Worm (Caenorhabditis elegans) whole organism, early embryonic: ENCODE data around the gene gst-40.

Experiments
- B0310.2 ChIP-seq: sonication (generic microtip); optimal IDR thresholded peaks from 2 replicates; lab custom pipeline; 2016; ENCODE audit warnings: mild to moderate bottlenecking, missing genetic modification characterization, missing compliant biosample characterization
- aly-1 ChIP-seq: sonication (generic microtip); optimal IDR thresholded peaks from 2 replicates; lab custom pipeline; 2016; ENCODE audit warnings: missing genetic modification characterization, missing compliant biosample characterization
- ama-1 ChIP-seq: fragments of 150-350 bp; optimal IDR thresholded peaks from 2 replicates; lab custom pipeline; 2014
- ceh-13 ChIP-seq: fragments of 200-800 bp; sonication (Bioruptor generic); optimal IDR thresholded peaks from 2 replicates; lab custom pipeline; 2018; ENCODE audit warnings: mild to moderate bottlenecking, missing genetic modification characterization, missing compliant biosample characterization
- ceh-36 ChIP-seq: sonication (generic microtip); optimal IDR thresholded peaks from 2 replicates; lab custom pipeline; 2016; ENCODE audit warnings: missing genetic modification characterization, inconsistent platforms, missing compliant biosample characterization
- flt-1 ChIP-seq: fragments of 200-800 bp; sonication (Bioruptor generic); IDR thresholded peaks from 2 replicates; pipeline ENCODE4 v1.3.6; 2022; ENCODE audit warnings: missing genetic modification characterization, missing compliant biosample characterization
- tbx-37 ChIP-seq: fragments of 200-800 bp; sonication (Bioruptor generic); conservative IDR thresholded peaks from 2 replicates; pipeline ENCODE4 v1.3.6; 2022; ENCODE audit warnings: missing genetic modification reagents, missing genetic modification characterization, missing compliant biosample characterization

DNA sequence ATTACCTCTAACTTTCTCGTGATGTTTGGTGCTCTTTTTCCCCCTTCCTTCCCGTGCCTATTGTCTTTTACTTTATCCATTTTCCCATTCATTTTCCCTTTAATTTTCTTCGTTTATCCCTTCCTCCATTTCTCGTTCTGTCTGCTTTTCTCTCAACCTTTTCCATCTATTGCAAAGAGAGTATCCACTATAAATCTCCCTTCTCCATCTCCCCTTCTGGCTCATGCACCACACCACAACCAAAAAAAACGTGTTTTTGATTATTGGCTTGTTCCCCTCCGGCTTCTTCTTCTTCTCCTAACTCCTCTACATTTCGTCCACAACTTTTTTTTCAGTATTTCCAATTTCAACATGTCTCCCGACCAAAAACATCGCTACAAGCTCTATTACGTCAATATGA lies at the start of gene gst-40:
- TF ChIP-seq flt-1: no peak
- TF ChIP-seq ceh-13: no peak
- no peak for TF ChIP-seq tbx-37
- no peak for TF ChIP-seq aly-1 (tag; lab: Kevin White, UChicago)
- no peak for TF ChIP-seq ama-1 (lab: Kevin White, UChicago)
- TF ChIP-seq ceh-36 (tag; lab: Kevin White, UChicago): no peak
- no peak for TF ChIP-seq B0310.2 (tag; lab: Kevin White, UChicago)
